Fruit fly (Drosophila melanogaster) whole organism, prepupa: ENCODE data around the gene CG1662.

Experiments
- Blimp-1 ChIP-seq: fragments of 200-800 bp; sonication (Bioruptor generic); optimal IDR thresholded peaks from 3 replicates; lab custom pipeline; 2017; ENCODE audit warnings: missing biosample characterization, missing genetic modification characterization, mild to moderate bottlenecking, moderate library complexity, missing genetic modification reagents
- CG10631 ChIP-seq: fragments of 200-800 bp; sonication (Bioruptor generic); optimal IDR thresholded peaks from 2 replicates; lab custom pipeline; 2016; ENCODE audit warnings: missing biosample characterization, missing genetic modification characterization
- CG10669 ChIP-seq: fragments of 200-800 bp; sonication (Bioruptor generic); optimal IDR thresholded peaks from 3 replicates; lab custom pipeline; 2018; ENCODE audit warnings: missing biosample characterization, mild to moderate bottlenecking, missing genetic modification characterization, moderate library complexity
- CG11294 ChIP-seq: fragments of 200-800 bp; sonication (Bioruptor generic); IDR thresholded peaks from 2 replicates; pipeline ENCODE4 v1.3.6; 2022; ENCODE audit warnings: missing biosample characterization, missing genetic modification characterization
- CG11762 ChIP-seq: fragments of 200-800 bp; sonication (Bioruptor generic); optimal IDR thresholded peaks from 3 replicates; lab custom pipeline; 2016; ENCODE audit warnings: missing biosample characterization, missing genetic modification characterization; ENCODE audit not compliant: insufficient read depth
- CG11902 ChIP-seq: fragments of 200-800 bp; sonication (Bioruptor generic); optimal IDR thresholded peaks from 3 replicates; lab custom pipeline; 2016; ENCODE audit warnings: missing biosample characterization, missing genetic modification characterization
- CG15336 ChIP-seq: fragments of 200-800 bp; sonication (Bioruptor generic); IDR thresholded peaks from 2 replicates; pipeline ENCODE4 v1.3.6; 2022; ENCODE audit warnings: missing biosample characterization, missing genetic modification characterization
- CG16779 ChIP-seq: fragments of 200-800 bp; sonication (Bioruptor generic); optimal IDR thresholded peaks from 3 replicates; lab custom pipeline; 2017; ENCODE audit warnings: missing biosample characterization, mild to moderate bottlenecking, missing genetic modification characterization
- CG3032 ChIP-seq: fragments of 200-800 bp; optimal IDR thresholded peaks from 2 replicates; lab custom pipeline; 2019; ENCODE audit warnings: missing biosample characterization, mild to moderate bottlenecking, missing genetic modification characterization, moderate library complexity
- CG31627 ChIP-seq: fragments of 200-800 bp; sonication (Bioruptor generic); optimal IDR thresholded peaks from 3 replicates; lab custom pipeline; 2016; ENCODE audit warnings: missing biosample characterization, missing genetic modification characterization
- CG32006 ChIP-seq: fragments of 200-800 bp; sonication (Bioruptor generic); optimal IDR thresholded peaks from 3 replicates; lab custom pipeline; 2017; ENCODE audit warnings: missing biosample characterization, mild to moderate bottlenecking, missing genetic modification characterization
- CG34406 ChIP-seq: fragments of 200-800 bp; sonication (Bioruptor generic); optimal IDR thresholded peaks from 3 replicates; lab custom pipeline; 2016; ENCODE audit warnings: missing biosample characterization, missing genetic modification characterization
- CG4318 ChIP-seq: fragments of 200-800 bp; sonication (Bioruptor generic); optimal IDR thresholded peaks from 3 replicates; lab custom pipeline; 2017; ENCODE audit warnings: missing biosample characterization, mild to moderate bottlenecking, missing genetic modification characterization
- CG6163 ChIP-seq: fragments of 200-800 bp; sonication (Bioruptor generic); IDR thresholded peaks from 3 replicates; pipeline ENCODE4 v1.3.6; 2022; ENCODE audit warnings: missing biosample characterization, missing genetic modification characterization
- CG6276 ChIP-seq: fragments of 200-800 bp; sonication (Bioruptor generic); optimal IDR thresholded peaks from 2 replicates; lab custom pipeline; 2017; ENCODE audit warnings: missing biosample characterization, mild to moderate bottlenecking, missing genetic modification characterization
- CG6792 ChIP-seq: fragments of 200-800 bp; sonication (Bioruptor generic); optimal IDR thresholded peaks from 3 replicates; lab custom pipeline; 2016; ENCODE audit warnings: missing biosample characterization, missing genetic modification characterization
- CG6808 ChIP-seq: fragments of 200-800 bp; sonication (Bioruptor generic); optimal IDR thresholded peaks from 3 replicates; lab custom pipeline; 2017; ENCODE audit warnings: missing biosample characterization, missing genetic modification characterization, mild to moderate bottlenecking, moderate library complexity, missing genetic modification reagents
- CG6854 ChIP-seq: fragments of 200-800 bp; sonication (Bioruptor generic); optimal IDR thresholded peaks from 2 replicates; lab custom pipeline; 2017; ENCODE audit warnings: missing biosample characterization, mild to moderate bottlenecking, missing genetic modification characterization
- CG7368 ChIP-seq: fragments of 200-800 bp; sonication (Bioruptor generic); optimal IDR thresholded peaks from 3 replicates; lab custom pipeline; 2016; ENCODE audit warnings: missing biosample characterization, missing genetic modification characterization
- CG8119 ChIP-seq: fragments of 200-800 bp; sonication (Bioruptor generic); IDR thresholded peaks from 3 replicates; pipeline ENCODE4 v1.3.6; 2022; ENCODE audit warnings: missing biosample characterization, missing genetic modification characterization
- CG8632 ChIP-seq: fragments of 200-800 bp; sonication (Bioruptor generic); optimal IDR thresholded peaks from 3 replicates; lab custom pipeline; 2016; ENCODE audit warnings: missing biosample characterization, missing genetic modification characterization
- CG9139 ChIP-seq: fragments of 200-800 bp; sonication (Bioruptor generic); optimal IDR thresholded peaks from 3 replicates; lab custom pipeline; 2017; ENCODE audit warnings: missing biosample characterization, mild to moderate bottlenecking, missing genetic modification characterization
- Eip75B ChIP-seq: fragments of 200-800 bp; sonication (Bioruptor generic); optimal IDR thresholded peaks from 3 replicates; lab custom pipeline; 2016; ENCODE audit warnings: missing biosample characterization, missing genetic modification characterization
- Eip78C ChIP-seq: fragments of 200-800 bp; sonication (Bioruptor generic); peaks from one replicate; lab custom pipeline; 2016; ENCODE audit warnings: missing biosample characterization, missing genetic modification characterization
- Eip93F ChIP-seq: fragments of 200-800 bp; sonication (Bioruptor generic); optimal IDR thresholded peaks from 2 replicates; lab custom pipeline; 2016; ENCODE audit warnings: missing biosample characterization, mild to moderate bottlenecking, missing genetic modification characterization
- Ets96B ChIP-seq: fragments of 200-800 bp; optimal IDR thresholded peaks from 2 replicates; lab custom pipeline; 2019; ENCODE audit warnings: missing biosample characterization, mild to moderate bottlenecking, missing genetic modification characterization, moderate library complexity
- Hr39 ChIP-seq: fragments of 200-800 bp; sonication (Bioruptor generic); optimal IDR thresholded peaks from 2 replicates; lab custom pipeline; 2016; ENCODE audit warnings: missing biosample characterization, missing genetic modification characterization
- Hr4 ChIP-seq: fragments of 200-800 bp; sonication (Bioruptor generic); optimal IDR thresholded peaks from 3 replicates; lab custom pipeline; 2016; ENCODE audit warnings: missing biosample characterization, missing genetic modification characterization
- Lpt ChIP-seq: fragments of 200-800 bp; sonication (Bioruptor generic); optimal IDR thresholded peaks from 3 replicates; lab custom pipeline; 2016; ENCODE audit warnings: missing biosample characterization, missing genetic modification characterization
- Met ChIP-seq: fragments of 200-800 bp; sonication (Bioruptor generic); optimal IDR thresholded peaks from 3 replicates; lab custom pipeline; 2016; ENCODE audit warnings: missing biosample characterization, missing genetic modification characterization
- OdsH ChIP-seq: fragments of 200-800 bp; sonication (Bioruptor generic); optimal IDR thresholded peaks from 3 replicates; lab custom pipeline; 2016; ENCODE audit warnings: missing biosample characterization, missing genetic modification characterization
- Smox ChIP-seq: fragments of 200-800 bp; sonication (Bioruptor generic); optimal IDR thresholded peaks from 3 replicates; lab custom pipeline; 2016; ENCODE audit warnings: missing biosample characterization, missing genetic modification characterization
- Sox14 ChIP-seq: fragments of 200-800 bp; sonication (Bioruptor generic); optimal IDR thresholded peaks from 3 replicates; lab custom pipeline; 2016; ENCODE audit warnings: missing biosample characterization, missing genetic modification characterization
- Sox15 ChIP-seq: fragments of 200-800 bp; sonication (Bioruptor generic); optimal IDR thresholded peaks from 3 replicates; lab custom pipeline; 2016; ENCODE audit warnings: missing biosample characterization, missing genetic modification characterization
- acj6 ChIP-seq: fragments of 200-800 bp; sonication (Bioruptor generic); optimal IDR thresholded peaks from 3 replicates; lab custom pipeline; 2016; ENCODE audit warnings: missing biosample characterization, missing genetic modification characterization
- cyc ChIP-seq: fragments of 200-800 bp; sonication (Bioruptor generic); optimal IDR thresholded peaks from 3 replicates; lab custom pipeline; 2016; ENCODE audit warnings: missing biosample characterization, missing genetic modification characterization
- dsx ChIP-seq: fragments of 200-800 bp; optimal IDR thresholded peaks from 3 replicates; lab custom pipeline; 2019; ENCODE audit warnings: missing biosample characterization, mild to moderate bottlenecking, missing genetic modification characterization, moderate library complexity; ENCODE audit not compliant: poor library complexity, severe bottlenecking
- esn ChIP-seq: fragments of 200-800 bp; sonication (Bioruptor generic); optimal IDR thresholded peaks from 2 replicates; lab custom pipeline; 2016; ENCODE audit warnings: missing biosample characterization, mild to moderate bottlenecking, missing genetic modification characterization, moderate library complexity
- fd59A ChIP-seq: fragments of 200-800 bp; sonication (Bioruptor generic); optimal IDR thresholded peaks from 2 replicates; lab custom pipeline; 2017; ENCODE audit warnings: missing biosample characterization, mild to moderate bottlenecking, missing genetic modification characterization, missing genetic modification reagents
- fkh ChIP-seq: fragments of 200-800 bp; sonication (Bioruptor generic); optimal IDR thresholded peaks from 3 replicates; lab custom pipeline; 2017; ENCODE audit warnings: missing biosample characterization, mild to moderate bottlenecking, missing genetic modification characterization, moderate library complexity
- lz ChIP-seq: fragments of 200-800 bp; sonication (Bioruptor generic); optimal IDR thresholded peaks from 3 replicates; lab custom pipeline; 2016; ENCODE audit warnings: missing biosample characterization, missing genetic modification characterization
- pdm3 ChIP-seq: fragments of 200-800 bp; sonication (Bioruptor generic); optimal IDR thresholded peaks from 3 replicates; lab custom pipeline; 2016; ENCODE audit warnings: missing biosample characterization, missing genetic modification characterization
- ss ChIP-seq, 2 experiments: fragments of 200-800 bp; sonication (Bioruptor generic); optimal IDR thresholded peaks; 2 replicates in 1 of 2; 3 replicates in 1 of 2; lab custom pipeline; 2017 to 2018; ENCODE audit warnings: mild to moderate bottlenecking in 2 of 2, missing biosample characterization in 2 of 2, missing genetic modification characterization in 2 of 2, moderate library complexity in 1 of 2
- topi ChIP-seq: fragments of 200-800 bp; sonication (Bioruptor generic); optimal IDR thresholded peaks from 3 replicates; lab custom pipeline; 2016; ENCODE audit warnings: missing biosample characterization, missing genetic modification characterization
- vri ChIP-seq: fragments of 200-800 bp; sonication (Bioruptor generic); optimal IDR thresholded peaks from 3 replicates; lab custom pipeline; 2016; ENCODE audit warnings: missing biosample characterization, mild to moderate bottlenecking, missing genetic modification characterization

The CG1662 gene

dm6 chrX:13384583-13385342 is 2.6 kb upstream of the CG1662 start, which contains the start of the genes Rbp1-like and Tim9a (continued):
- peak; percentile 2 for TF ChIP-seq topi (GFP tag; lab: Kevin White, UChicago)
- TF ChIP-seq CG4318 (GFP tag; lab: Kevin White, UChicago) = no peak
- no peak for TF ChIP-seq dsx
- TF ChIP-seq CG10669 (GFP tag; lab: Kevin White, UChicago) = peak; percentile 14
- peak; percentile 59 for TF ChIP-seq vri (GFP tag; lab: Kevin White, UChicago)
- TF ChIP-seq Hr39 (GFP tag; lab: Kevin White, UChicago) = peak; percentile 3
- no peak for TF ChIP-seq CG6854 (GFP tag; lab: Kevin White, UChicago)
- TF ChIP-seq ss (GFP tag; optimal IDR thresholded peaks at IDR 0.05; lab: Kevin White, UChicago) = peak in 1 of 2 experiments; percentile 60
- peak; percentile 26 for TF ChIP-seq OdsH (GFP tag; lab: Kevin White, UChicago)
- peak; percentile 71 for TF ChIP-seq Eip78C (GFP tag; lab: Kevin White, UChicago)
- peak; percentile 37 for TF ChIP-seq pdm3 (GFP tag; lab: Kevin White, UChicago)
- peak; percentile 52 for TF ChIP-seq lz
- no peak for TF ChIP-seq CG16779
- no peak for TF ChIP-seq CG9139 (GFP tag; lab: Kevin White, UChicago)
- peak; percentile 55 for TF ChIP-seq Met
- TF ChIP-seq CG32006 = peak; percentile 14
- TF ChIP-seq CG6808 = peak; percentile 7
- peak; percentile 21 for TF ChIP-seq cyc (GFP tag; lab: Kevin White, UChicago)
- no peak for TF ChIP-seq Ets96B
- no peak for TF ChIP-seq CG6163
- peak; percentile 13 for TF ChIP-seq Eip75B (GFP tag; lab: Kevin White, UChicago)
- TF ChIP-seq CG11294 = no peak
- TF ChIP-seq CG15336 (GFP tag; lab: Robert Waterston, UW) = no peak
- no peak for TF ChIP-seq CG11902 (GFP tag; lab: Kevin White, UChicago)
- TF ChIP-seq CG6792 (GFP tag; lab: Kevin White, UChicago) = peak; percentile 8
- TF ChIP-seq CG11762 = no peak
- no peak for TF ChIP-seq CG6276 (GFP tag; lab: Kevin White, UChicago)
- TF ChIP-seq Lpt (GFP tag; lab: Kevin White, UChicago) = no peak
- TF ChIP-seq acj6 (GFP tag; lab: Kevin White, UChicago) = peak; percentile 52
- peak; percentile 22 for TF ChIP-seq CG3032 (tag; lab: Kevin White, UChicago)
- TF ChIP-seq fd59A = no peak
- peak; percentile 16 for TF ChIP-seq Sox14 (GFP tag; lab: Kevin White, UChicago)
- peak; percentile 12 for TF ChIP-seq Hr4 (GFP tag; lab: Kevin White, UChicago)

- TF ChIP-seq CG10631 (GFP tag; lab: Kevin White, UChicago) (no peak), Sox14 (GFP tag; lab: Kevin White, UChicago) (peak; percentile 47)
Observed at dm6 chrX:13386776-13387175, 587 bp upstream of the CG1662 start.

dm6 chrX:13390465-13391173 is 3.3 kb downstream of the CG1662 start:
- TF ChIP-seq CG8119 (peak; percentile 85), ss (GFP tag; optimal IDR thresholded peaks at IDR 0.05; lab: Kevin White, UChicago) (peak; percentile 38 to 60), CG6276 (GFP tag; lab: Kevin White, UChicago) (peak; percentile 75), Lpt (GFP tag; lab: Kevin White, UChicago) (peak; percentile 63), CG6854 (GFP tag; lab: Kevin White, UChicago) (no peak), esn (GFP tag; lab: Kevin White, UChicago) (peak; percentile 40), CG7368 (GFP tag; lab: Kevin White, UChicago) (peak; percentile 25), CG31627 (GFP tag; lab: Kevin White, UChicago) (no peak), CG8632 (peak; percentile 50), acj6 (GFP tag; lab: Kevin White, UChicago) (peak; percentile 43), CG34406 (GFP tag; lab: Kevin White, UChicago) (peak; percentile 59), Smox (GFP tag; lab: Kevin White, UChicago) (no peak), Eip93F (GFP tag; lab: Kevin White, UChicago) (no peak), Hr39 (GFP tag; lab: Kevin White, UChicago) (no peak), pdm3 (GFP tag; lab: Kevin White, UChicago) (peak; percentile 24), Blimp-1 (GFP tag; lab: Kevin White, UChicago) (no peak), Sox15 (no peak), fd59A (no peak), Eip78C (GFP tag; lab: Kevin White, UChicago) (peak; percentile 79), Met (peak; percentile 27), fkh (GFP tag; lab: Kevin White, UChicago) (no peak), CG6792 (GFP tag; lab: Kevin White, UChicago) (peak; percentile 15)
